Fruit fly (Drosophila melanogaster) whole organism, wandering third instar larva: ENCODE measurements around the gene anne.

ENCODE experiments used
- h ChIP-seq: fragments of 200-800 bp; sonication (Bioruptor generic); optimal IDR thresholded peaks from 3 replicates; lab custom pipeline; 2016; ENCODE audit warnings: missing biosample characterization, mild to moderate bottlenecking, missing genetic modification characterization
- woc ChIP-seq: sonication (Bioruptor generic); optimal IDR thresholded peaks from 2 replicates; lab custom pipeline; 2016; ENCODE audit warnings: missing biosample characterization, mild to moderate bottlenecking, missing genetic modification characterization

DNA sequence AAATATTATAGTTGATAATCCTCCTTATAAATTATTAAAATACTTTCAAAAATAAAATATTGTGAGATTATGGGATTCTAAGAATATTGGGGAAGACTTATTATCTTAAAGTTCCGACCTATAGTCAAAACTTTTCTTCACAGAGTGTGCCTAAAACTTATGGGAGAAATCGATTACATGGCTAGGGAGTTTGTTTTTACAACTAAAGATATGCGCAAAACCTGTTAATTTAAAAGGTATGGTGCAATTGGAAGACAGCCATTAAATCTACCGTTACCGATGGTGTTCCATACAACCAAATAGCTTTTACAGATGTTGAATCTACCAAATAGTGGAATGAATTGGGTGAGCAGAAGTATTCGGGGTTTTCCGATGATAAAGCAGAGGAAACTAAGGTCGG, 43.2 kb downstream of the anne start, which contains the start of gene CG33978:
- no peak for TF ChIP-seq h (GFP tag; lab: Kevin White, UChicago)
- no peak for TF ChIP-seq woc
